Fruit fly (Drosophila melanogaster): ENCODE measurements around the gene CG10283.
A peak's percentile ranks its signal among the peaks of the same experiment; 100 is the strongest.

The CG10283 gene

DNA sequence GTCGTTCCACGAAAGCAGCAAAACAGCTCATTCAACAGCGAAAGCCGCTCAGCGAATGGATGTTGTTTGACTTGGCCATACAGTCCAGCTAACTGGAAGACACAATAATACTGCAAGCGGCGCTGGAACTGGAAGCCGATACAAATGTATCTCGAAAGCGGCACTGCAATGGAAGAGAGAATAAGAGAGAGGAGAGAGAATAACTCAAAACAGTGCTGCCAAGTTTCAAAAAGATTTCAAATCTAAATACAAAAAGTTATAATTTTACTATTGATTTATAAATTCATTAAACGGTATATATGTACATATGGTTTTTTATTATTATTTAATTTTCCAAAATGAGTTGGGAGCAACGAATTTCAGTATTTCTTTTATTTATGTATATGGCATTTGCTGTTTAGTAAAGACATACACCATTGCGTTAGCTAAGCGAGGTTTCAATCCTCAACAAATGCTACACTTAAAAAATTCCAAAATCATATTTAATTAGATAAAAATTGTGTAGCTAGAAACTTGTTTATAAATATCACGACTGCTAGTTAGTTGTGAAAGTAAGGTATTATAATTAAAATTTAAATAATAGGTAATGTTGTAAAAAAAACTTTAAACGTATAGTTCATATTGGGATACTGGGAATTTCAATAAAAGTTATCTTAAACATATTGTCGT, at the start of gene CG10283:
Gene CG10283, minus strand, starts transcription at position 132 of the 669 bp plus-strand sequence.
- TF ChIP-seq Clk (GFP tag; optimal IDR thresholded peaks at IDR 0.05) (no peak), cic (GFP tag; optimal IDR thresholded peaks at IDR 0.05) (peak; percentile 2), CG12768 (GFP tag; optimal IDR thresholded peaks at IDR 0.05) (peak; percentile 37), CG7045 (GFP tag; optimal IDR thresholded peaks at IDR 0.05) (no peak), tj (GFP tag; optimal IDR thresholded peaks at IDR 0.05) (peak; percentile 49), cnc (optimal IDR thresholded peaks at IDR 0.05) (no peak), toe (GFP tag; optimal IDR thresholded peaks at IDR 0.05) (no peak), pad (GFP tag; optimal IDR thresholded peaks at IDR 0.05) (no peak), CG11617 (GFP tag; optimal IDR thresholded peaks at IDR 0.05) (no peak), CG33017 (tag; optimal IDR thresholded peaks at IDR 0.05) (no peak), bab1 (GFP tag; optimal IDR thresholded peaks at IDR 0.05) (peak; percentile 60), CG14711 (tag; optimal IDR thresholded peaks at IDR 0.05) (no peak), Hr96 (GFP tag; optimal IDR thresholded peaks at IDR 0.05) (no peak), ovo (GFP tag; optimal IDR thresholded peaks at IDR 0.05) (no peak), CG5204 (GFP tag; optimal IDR thresholded peaks at IDR 0.05) (no peak), kay (GFP tag; ENCODE audit: borderline replicate concordance) (no peak), CG1620 (GFP tag; optimal IDR thresholded peaks at IDR 0.05) (no peak), Mnt (GFP tag; optimal IDR thresholded peaks at IDR 0.05) (peak; percentile 57), CG7101 (tag; optimal IDR thresholded peaks at IDR 0.05) (no peak), Crg-1 (GFP tag; optimal IDR thresholded peaks at IDR 0.05) (no peak)

dm6 chr2L:18526005-18526404, 41.7 kb upstream of the CG10283 start:
- TF ChIP-seq Hr96 (GFP tag; optimal IDR thresholded peaks at IDR 0.05) (no peak), bab1 (GFP tag; optimal IDR thresholded peaks at IDR 0.05) (no peak), tj (GFP tag; optimal IDR thresholded peaks at IDR 0.05) (no peak), ovo (GFP tag; optimal IDR thresholded peaks at IDR 0.05) (no peak), CG7101 (tag; optimal IDR thresholded peaks at IDR 0.05) (no peak), cnc (optimal IDR thresholded peaks at IDR 0.05) (no peak), Mnt (GFP tag; optimal IDR thresholded peaks at IDR 0.05) (no peak), Crg-1 (GFP tag; optimal IDR thresholded peaks at IDR 0.05) (no peak), CG12768 (GFP tag; optimal IDR thresholded peaks at IDR 0.05) (no peak), CG7045 (GFP tag; optimal IDR thresholded peaks at IDR 0.05) (no peak), cic (GFP tag; optimal IDR thresholded peaks at IDR 0.05) (no peak), CG1620 (GFP tag; optimal IDR thresholded peaks at IDR 0.05) (no peak), kay (GFP tag; ENCODE audit: borderline replicate concordance) (no peak), CG33017 (tag; optimal IDR thresholded peaks at IDR 0.05) (no peak), Clk (GFP tag; optimal IDR thresholded peaks at IDR 0.05) (no peak), CG14711 (tag; optimal IDR thresholded peaks at IDR 0.05) (no peak)

dm6 chr2L:18524896-18525295, 40.6 kb upstream of the CG10283 start:
- TF ChIP-seq pad (GFP tag; optimal IDR thresholded peaks at IDR 0.05), result no peak
- TF ChIP-seq CG12768 (GFP tag; optimal IDR thresholded peaks at IDR 0.05), result no peak
- no peak for TF ChIP-seq Mnt (GFP tag; optimal IDR thresholded peaks at IDR 0.05)
- TF ChIP-seq bab1 (GFP tag; optimal IDR thresholded peaks at IDR 0.05), result no peak
- no peak for TF ChIP-seq CG7101 (tag; optimal IDR thresholded peaks at IDR 0.05)
- no peak for TF ChIP-seq cic (GFP tag; optimal IDR thresholded peaks at IDR 0.05)

dm6 chr2L:18523003-18523402, 38.7 kb upstream of the CG10283 start:
- TF ChIP-seq kay (GFP tag; ENCODE audit: borderline replicate concordance) (no peak), toe (GFP tag; optimal IDR thresholded peaks at IDR 0.05) (no peak), CG12768 (GFP tag; optimal IDR thresholded peaks at IDR 0.05) (no peak), cic (GFP tag; optimal IDR thresholded peaks at IDR 0.05) (no peak), pad (GFP tag; optimal IDR thresholded peaks at IDR 0.05) (no peak), ovo (GFP tag; optimal IDR thresholded peaks at IDR 0.05) (no peak), CG11617 (GFP tag; optimal IDR thresholded peaks at IDR 0.05) (no peak), cnc (optimal IDR thresholded peaks at IDR 0.05) (no peak)

DNA sequence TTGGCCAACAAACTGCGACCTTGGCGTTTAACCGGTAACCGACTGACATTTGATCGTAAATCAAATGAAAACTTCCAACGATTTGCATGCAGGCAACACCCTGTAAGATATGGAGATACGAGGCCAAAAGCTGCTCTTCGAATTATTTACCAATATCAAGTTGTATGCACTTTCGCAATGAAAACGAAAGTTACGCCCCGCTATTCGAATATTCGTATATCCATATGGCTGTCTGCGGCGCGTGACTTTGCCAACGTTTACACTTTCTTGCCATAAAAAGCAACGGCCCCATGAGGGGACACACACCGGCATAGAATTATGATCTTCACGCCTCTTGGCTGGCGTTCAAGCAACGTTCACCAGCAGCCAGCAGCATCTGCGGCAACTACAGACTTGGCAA, 37.9 kb upstream of the CG10283 start:
- TF ChIP-seq kay (GFP tag; ENCODE audit: borderline replicate concordance), result no peak
- TF ChIP-seq CG33017 (tag; optimal IDR thresholded peaks at IDR 0.05), result no peak
- TF ChIP-seq Crg-1 (GFP tag; optimal IDR thresholded peaks at IDR 0.05), result no peak
- TF ChIP-seq Hr96 (GFP tag; optimal IDR thresholded peaks at IDR 0.05), result no peak
- no peak for TF ChIP-seq CG11617 (GFP tag; optimal IDR thresholded peaks at IDR 0.05)
- no peak for TF ChIP-seq CG7101 (tag; optimal IDR thresholded peaks at IDR 0.05)
- TF ChIP-seq Clk (GFP tag; optimal IDR thresholded peaks at IDR 0.05), result no peak
- no peak for TF ChIP-seq toe (GFP tag; optimal IDR thresholded peaks at IDR 0.05)
- no peak for TF ChIP-seq CG1620 (GFP tag; optimal IDR thresholded peaks at IDR 0.05)
- no peak for TF ChIP-seq cic (GFP tag; optimal IDR thresholded peaks at IDR 0.05)
- TF ChIP-seq bab1 (GFP tag; optimal IDR thresholded peaks at IDR 0.05), result no peak
- TF ChIP-seq CG5204 (GFP tag; optimal IDR thresholded peaks at IDR 0.05), result no peak

DNA sequence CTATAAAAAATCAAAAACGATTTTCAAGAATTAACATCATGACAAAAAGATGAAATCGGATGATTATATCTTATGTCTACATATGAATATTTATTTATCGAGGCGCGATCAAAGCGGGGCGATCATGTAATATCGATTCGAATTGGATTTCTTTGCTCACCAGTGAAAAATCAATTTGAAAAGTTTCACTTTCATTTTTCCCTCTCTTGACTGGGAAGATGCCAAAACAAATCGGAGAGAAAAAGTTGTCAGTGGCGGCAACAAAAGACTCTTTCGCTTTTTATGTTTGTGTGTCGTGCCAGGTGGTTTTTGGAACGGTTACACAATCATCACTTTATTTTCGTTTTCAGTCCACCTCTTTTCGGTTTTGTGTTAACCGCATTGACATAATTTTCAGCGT, 34.5 kb upstream of the CG10283 start:
- TF ChIP-seq CG11617 (GFP tag; optimal IDR thresholded peaks at IDR 0.05), result no peak
- no peak for TF ChIP-seq toe (GFP tag; optimal IDR thresholded peaks at IDR 0.05)
- TF ChIP-seq Mnt (GFP tag; optimal IDR thresholded peaks at IDR 0.05), result no peak
- no peak for TF ChIP-seq cic (GFP tag; optimal IDR thresholded peaks at IDR 0.05)
- TF ChIP-seq CG5204 (GFP tag; optimal IDR thresholded peaks at IDR 0.05), result no peak
- no peak for TF ChIP-seq pad (GFP tag; optimal IDR thresholded peaks at IDR 0.05)
- TF ChIP-seq CG12768 (GFP tag; optimal IDR thresholded peaks at IDR 0.05), result no peak
- TF ChIP-seq Crg-1 (GFP tag; optimal IDR thresholded peaks at IDR 0.05), result no peak
- TF ChIP-seq tj (GFP tag; optimal IDR thresholded peaks at IDR 0.05), result no peak
- TF ChIP-seq CG1620 (GFP tag; optimal IDR thresholded peaks at IDR 0.05), result no peak

All from whole organism, adult.